Worm (Caenorhabditis elegans) whole organism, L1 larva: ENCODE measurements around the gene srw-137.

Experiments used
- Y116A8C.19 ChIP-seq: sonication (generic microtip); optimal IDR thresholded peaks from 2 replicates; lab custom pipeline; 2016; ENCODE audit warnings: missing compliant biosample characterization, missing genetic modification characterization, borderline replicate concordance
- aly-2 ChIP-seq: fragments of 150-350 bp; optimal IDR thresholded peaks from 2 replicates; lab custom pipeline; 2014; ENCODE audit warnings: missing biosample characterization, missing genetic modification characterization
- fos-1 ChIP-seq: fragments of 150-350 bp; optimal IDR thresholded peaks from 2 replicates; lab custom pipeline; 2014; ENCODE audit warnings: missing biosample characterization, missing genetic modification characterization
- lin-15B ChIP-seq: fragments of 150-350 bp; sonication (generic microtip); optimal IDR thresholded peaks from 3 replicates; lab custom pipeline; 2014; ENCODE audit warnings: missing biosample characterization, missing genetic modification characterization
- lir-3 ChIP-seq: sonication (generic microtip); optimal IDR thresholded peaks from 2 replicates; lab custom pipeline; 2016; ENCODE audit warnings: mild to moderate bottlenecking, missing genetic modification characterization, moderate library complexity, missing compliant biosample characterization; ENCODE audit not compliant: poor library complexity
- nhr-11 ChIP-seq: fragments of 150-350 bp; optimal IDR thresholded peaks from 2 replicates; lab custom pipeline; 2014; ENCODE audit warnings: missing biosample characterization, missing genetic modification characterization
- nhr-20 ChIP-seq: sonication (generic microtip); optimal IDR thresholded peaks from 2 replicates; lab custom pipeline; 2016; ENCODE audit warnings: mild to moderate bottlenecking, missing genetic modification characterization, missing compliant biosample characterization
- nhr-84 ChIP-seq: sonication (generic microtip); optimal IDR thresholded peaks from 2 replicates; lab custom pipeline; 2017; ENCODE audit warnings: missing biosample characterization, missing genetic modification characterization
- sptf-1 ChIP-seq: fragments of 150-350 bp; optimal IDR thresholded peaks from 2 replicates; lab custom pipeline; 2014; ENCODE audit warnings: missing biosample characterization, missing genetic modification characterization
- ztf-4 ChIP-seq: fragments of 150-350 bp; optimal IDR thresholded peaks from 2 replicates; lab custom pipeline; 2014; ENCODE audit warnings: missing biosample characterization, missing genetic modification characterization

ce11 chrV:2971307-2971999, 27.7 kb upstream of the srw-137 start, which contains the start of gene srw-129:
- TF ChIP-seq fos-1 (tag; lab: Kevin White, UChicago) (no peak), Y116A8C.19 (no peak), nhr-11 (no peak), lin-15B (tag; lab: Kevin White, UChicago) (no peak), nhr-84 (no peak), sptf-1 (tag; lab: Kevin White, UChicago) (no peak), aly-2 (tag; lab: Kevin White, UChicago) (no peak), lir-3 (tag; lab: Kevin White, UChicago) (no peak), ztf-4 (tag; lab: Kevin White, UChicago) (no peak), nhr-20 (tag; lab: Kevin White, UChicago) (no peak)
